Fruit fly (Drosophila melanogaster): ENCODE results near the gene vig.

The vig gene

DNA sequence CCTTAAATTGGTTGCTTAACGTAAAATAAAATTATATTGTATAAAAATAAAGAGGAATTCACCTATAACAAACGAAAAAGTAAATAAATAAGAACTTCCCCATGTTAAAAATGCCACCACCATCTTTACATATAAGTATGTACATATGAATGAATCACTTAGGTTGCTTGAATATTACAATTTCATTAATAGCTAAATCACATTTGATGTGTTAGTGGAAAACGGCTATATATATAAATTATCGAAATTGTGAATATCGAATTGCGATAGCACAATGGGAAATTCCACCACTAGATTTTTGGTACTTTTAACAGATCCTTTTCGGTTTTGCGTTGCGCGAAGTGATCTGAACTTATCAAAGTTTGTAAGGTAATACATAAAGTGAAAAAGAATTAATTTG, 8.7 kb downstream of the vig start, which contains the start of the genes solo and vas (continued):
- TF ChIP-seq en (GFP tag; optimal IDR thresholded peaks at IDR 0.05) (no peak), CG6175 (GFP tag; IDR thresholded peaks at IDR 0.05) (no peak), Six4 (GFP tag; optimal IDR thresholded peaks at IDR 0.05) (no peak), CG17612 (GFP tag; IDR thresholded peaks at IDR 0.05) (no peak), gsb-n (tag; optimal IDR thresholded peaks at IDR 0.05) (no peak), MTF-1 (GFP tag; optimal IDR thresholded peaks at IDR 0.05; ENCODE audit: borderline replicate concordance) (no peak), Atf3 (GFP tag; optimal IDR thresholded peaks at IDR 0.05) (no peak), btn (GFP tag; optimal IDR thresholded peaks at IDR 0.05) (no peak), CG7745 (tag; optimal IDR thresholded peaks at IDR 0.05) (no peak), D19A (tag; optimal IDR thresholded peaks at IDR 0.05) (peak; percentile 46), unpg (GFP tag; optimal IDR thresholded peaks at IDR 0.05) (peak; percentile 64), CG3995 (GFP tag; optimal IDR thresholded peaks at IDR 0.05) (no peak), CG14441 (GFP tag; IDR thresholded peaks at IDR 0.05) (peak; percentile 42; the same call in 1 of the 2 replicates), CG13775 (GFP tag; optimal IDR thresholded peaks at IDR 0.05) (peak; percentile 59), CG17328 (GFP tag; IDR thresholded peaks at IDR 0.05) (0 out of 2 replicates have a peak, but pooled peaks have one; percentile 43), CG32532 (GFP tag; IDR thresholded peaks at IDR 0.05) (peak; percentile 67; the same call in 1 of the 2 replicates), tx (GFP tag; optimal IDR thresholded peaks at IDR 0.05) (no peak), CG14860 (GFP tag; IDR thresholded peaks at IDR 0.05; ENCODE audit: partially characterized antibody) (peak; percentile 27; the same call in 1 of the 3 replicates), CG3407 (GFP tag; optimal IDR thresholded peaks at IDR 0.05) (no peak), B-H2 (GFP tag; optimal IDR thresholded peaks at IDR 0.05) (peak; percentile 42), Side (GFP tag; optimal IDR thresholded peaks at IDR 0.05) (no peak), kni (GFP tag; optimal IDR thresholded peaks at IDR 0.05) (no peak), nerfin-1 (tag; optimal IDR thresholded peaks at IDR 0.05) (peak; percentile 57), so (GFP tag; IDR thresholded peaks at IDR 0.05) (no peak), Hsf (GFP tag; optimal IDR thresholded peaks at IDR 0.05) (peak; percentile 48), dysf (GFP tag; IDR thresholded peaks at IDR 0.05) (peak; percentile 47; the same call in 2 of the 3 replicates), CG13296 (GFP tag; optimal IDR thresholded peaks at IDR 0.05) (peak; percentile 12), Oli (tag; optimal IDR thresholded peaks at IDR 0.05) (peak; percentile 50), CG11247 (GFP tag; IDR thresholded peaks at IDR 0.05) (no peak), CG11696 (GFP tag; IDR thresholded peaks at IDR 0.05) (no peak), Hr39 (optimal IDR thresholded peaks at IDR 0.05) (no peak), CG1603 (tag; optimal IDR thresholded peaks at IDR 0.05) (peak; percentile 59), CG4820 (GFP tag; optimal IDR thresholded peaks at IDR 0.05) (peak; percentile 12), CG6254 (GFP tag; optimal IDR thresholded peaks at IDR 0.05) (no peak), Aef1 (GFP tag; IDR thresholded peaks at IDR 0.05) (no peak), CG11456 (GFP tag; IDR thresholded peaks at IDR 0.05) (no peak), Nf-YA (GFP tag; IDR thresholded peaks at IDR 0.05) (no peak), CG16779 (GFP tag; IDR thresholded peaks at IDR 0.05) (no peak), insv (GFP tag; optimal IDR thresholded peaks at IDR 0.05) (no peak), CG11093 (GFP tag; IDR thresholded peaks at IDR 0.05) (no peak), kah (GFP tag; optimal IDR thresholded peaks at IDR 0.05) (peak; percentile 2), aop (GFP tag; IDR thresholded peaks at IDR 0.05) (no peak), CG4282 (GFP tag; optimal IDR thresholded peaks at IDR 0.05) (no peak), CG6272 (GFP tag; IDR thresholded peaks at IDR 0.05) (no peak), CG6683 (GFP tag; optimal IDR thresholded peaks at IDR 0.05) (no peak), ham (GFP tag; IDR thresholded peaks at IDR 0.05) (no peak), TFAM (GFP tag; optimal IDR thresholded peaks at IDR 0.05) (no peak), knrl (GFP tag; IDR thresholded peaks at IDR 0.05; ENCODE audit: partially characterized antibody) (0 out of 3 replicates have a peak, but pooled peaks have one; percentile 17), CG8765 (GFP tag; IDR thresholded peaks at IDR 0.05) (no peak), hkb (optimal IDR thresholded peaks at IDR 0.05) (no peak), hkb (GFP tag; IDR thresholded peaks at IDR 0.05) (no peak), Rfx (GFP tag; IDR thresholded peaks at IDR 0.05) (peak; percentile 60; the same call in 1 of the 2 replicates), mirr (GFP tag; optimal IDR thresholded peaks at IDR 0.05) (no peak)

All from whole organism, embryonic.